Fruit fly (Drosophila melanogaster): ENCODE results near the gene CG5623.

Gene CG5623

dm6 chr3R:15786538-15786937 is 19.3 kb upstream of the CG5623 start, which contains the start of gene CG9590 (continued):
- TF ChIP-seq bbx (GFP tag; IDR thresholded peaks at IDR 0.05; ENCODE audit: partially characterized antibody) = no peak
- TF ChIP-seq CG10274 (GFP tag; optimal IDR thresholded peaks at IDR 0.05) = no peak
- peak; percentile 18 for TF ChIP-seq CG1603 (tag; optimal IDR thresholded peaks at IDR 0.05)
- no peak for TF ChIP-seq CG2875 (GFP tag; optimal IDR thresholded peaks at IDR 0.05)
- no peak for TF ChIP-seq dmrt11E (tag; optimal IDR thresholded peaks at IDR 0.05)
- no peak for TF ChIP-seq ATbp (GFP tag; optimal IDR thresholded peaks at IDR 0.05)
- TF ChIP-seq CG17802 (tag; optimal IDR thresholded peaks at IDR 0.05) = no peak
- no peak for TF ChIP-seq kay (GFP tag; optimal IDR thresholded peaks at IDR 0.05)
- TF ChIP-seq CG4617 (GFP tag; optimal IDR thresholded peaks at IDR 0.05; ENCODE audit: borderline replicate concordance) = peak; percentile 19
- TF ChIP-seq CG11398 (GFP tag; optimal IDR thresholded peaks at IDR 0.05) = no peak
- TF ChIP-seq CG9797 (GFP tag; optimal IDR thresholded peaks at IDR 0.05) = no peak
- TF ChIP-seq sc (optimal IDR thresholded peaks at IDR 0.05) = no peak
- TF ChIP-seq sc (GFP tag; optimal IDR thresholded peaks at IDR 0.05) = no peak
- no peak for TF ChIP-seq vfl (GFP tag; optimal IDR thresholded peaks at IDR 0.05)
- TF ChIP-seq YL-1 (GFP tag; optimal IDR thresholded peaks at IDR 0.05) = peak; percentile 54
- no peak for TF ChIP-seq ab (GFP tag; optimal IDR thresholded peaks at IDR 0.05)
- TF ChIP-seq E2f1 (GFP tag; IDR thresholded peaks at IDR 0.05) = no peak
- no peak for TF ChIP-seq Hmx (GFP tag; optimal IDR thresholded peaks at IDR 0.05)
- TF ChIP-seq CG10209 (GFP tag; optimal IDR thresholded peaks at IDR 0.05) = no peak
- TF ChIP-seq CG2889 (GFP tag; IDR thresholded peaks at IDR 0.05) = no peak
- peak; percentile 34; the same call in 1 of the 2 replicates for TF ChIP-seq CG13287 (GFP tag; IDR thresholded peaks at IDR 0.05; ENCODE audit: partially characterized antibody)
- TF ChIP-seq CG7786 (GFP tag; optimal IDR thresholded peaks at IDR 0.05) = no peak
- TF ChIP-seq ro (GFP tag; IDR thresholded peaks at IDR 0.05) = no peak
- TF ChIP-seq MESR4 (GFP tag; optimal IDR thresholded peaks at IDR 0.05) = peak; percentile 57
- TF ChIP-seq CG18764 (GFP tag; optimal IDR thresholded peaks at IDR 0.05) = no peak
- no peak for TF ChIP-seq CG14965 (GFP tag; optimal IDR thresholded peaks at IDR 0.05; ENCODE audit: borderline replicate concordance)
- TF ChIP-seq Sox102F (GFP tag; optimal IDR thresholded peaks at IDR 0.05) = no peak
- no peak for TF ChIP-seq sqz (GFP tag; optimal IDR thresholded peaks at IDR 0.05)
- no peak for TF ChIP-seq chif (GFP tag; optimal IDR thresholded peaks at IDR 0.05)
- no peak for TF ChIP-seq vvl (GFP tag; IDR thresholded peaks at IDR 0.05)
- TF ChIP-seq rib (GFP tag; IDR thresholded peaks at IDR 0.05) = no peak
- TF ChIP-seq pzg (GFP tag; optimal IDR thresholded peaks at IDR 0.05) = peak; percentile 43
- TF ChIP-seq CG15696 (tag; optimal IDR thresholded peaks at IDR 0.05) = no peak
- TF ChIP-seq Med (GFP tag) = no peak
- no peak for TF ChIP-seq ac (GFP tag; optimal IDR thresholded peaks at IDR 0.05)
- TF ChIP-seq tup (GFP tag; optimal IDR thresholded peaks at IDR 0.05) = no peak
- no peak for TF ChIP-seq tx (GFP tag; optimal IDR thresholded peaks at IDR 0.05)
- TF ChIP-seq ems (GFP tag; optimal IDR thresholded peaks at IDR 0.05) = no peak
- peak; percentile 61 to 92 for TF ChIP-seq crp (GFP tag; optimal IDR thresholded peaks at IDR 0.05)
- TF ChIP-seq CG34376 (GFP tag; optimal IDR thresholded peaks at IDR 0.05) = no peak
- TF ChIP-seq esg (GFP tag; conservative IDR thresholded peaks at IDR 0.05) = no peak
- no peak for TF ChIP-seq CG7987 (GFP tag; optimal IDR thresholded peaks at IDR 0.05)

dm6 chr3R:15784298-15784697 is 17.1 kb upstream of the CG5623 start:
- TF ChIP-seq sima (GFP tag; optimal IDR thresholded peaks at IDR 0.05) = no peak
- 0 out of 3 replicates have a peak, but pooled peaks have one; percentile 19 for TF ChIP-seq dysf (GFP tag; IDR thresholded peaks at IDR 0.05)
- no peak for TF ChIP-seq CG12299 (tag; optimal IDR thresholded peaks at IDR 0.05)
- TF ChIP-seq CG11085 (GFP tag; IDR thresholded peaks at IDR 0.05) = no peak
- no peak for TF ChIP-seq Hr39 (optimal IDR thresholded peaks at IDR 0.05)
- TF ChIP-seq CG18599 (GFP tag; optimal IDR thresholded peaks at IDR 0.05) = peak; percentile 45
- no peak for TF ChIP-seq CG13775 (GFP tag; optimal IDR thresholded peaks at IDR 0.05)
- no peak for TF ChIP-seq kah (GFP tag; optimal IDR thresholded peaks at IDR 0.05)
- TF ChIP-seq CG1602 (GFP tag; optimal IDR thresholded peaks at IDR 0.05) = no peak
- no peak for TF ChIP-seq Nf-YB (GFP tag; optimal IDR thresholded peaks at IDR 0.05)
- TF ChIP-seq prd (optimal IDR thresholded peaks at IDR 0.05) = no peak
- 0 out of 3 replicates have a peak, but pooled peaks have one; percentile 26 for TF ChIP-seq prd (GFP tag; IDR thresholded peaks at IDR 0.05)
- no peak for TF ChIP-seq br (optimal IDR thresholded peaks at IDR 0.05)

Data from whole organism, embryonic.